Worm (Caenorhabditis elegans): Measurements from ENCODE around the gene snt-5.

- TF ChIP-seq ama-1 (optimal IDR thresholded peaks at IDR 0.05) = no peak
- no peak for TF ChIP-seq lin-11 (tag; optimal IDR thresholded peaks at IDR 0.05)
- no peak for TF ChIP-seq nhr-25 (tag; optimal IDR thresholded peaks at IDR 0.05)
- no peak for TF ChIP-seq lsy-2 (tag; optimal IDR thresholded peaks at IDR 0.05)
- TF ChIP-seq nhr-10 (tag; optimal IDR thresholded peaks at IDR 0.05) = no peak
- TF ChIP-seq zag-1 (tag; optimal IDR thresholded peaks at IDR 0.05) = no peak
- no peak for TF ChIP-seq gmeb-1 (tag; optimal IDR thresholded peaks at IDR 0.05)
- no peak for TF ChIP-seq nhr-77 (tag; optimal IDR thresholded peaks at IDR 0.05)
- TF ChIP-seq unc-39 (tag; optimal IDR thresholded peaks at IDR 0.05) = no peak
- TF ChIP-seq ztf-1 (GFP tag; conservative IDR thresholded peaks at IDR 0.05) = no peak
- no peak for TF ChIP-seq crh-2 (tag; optimal IDR thresholded peaks at IDR 0.05)
- TF ChIP-seq dmd-4 (tag; optimal IDR thresholded peaks at IDR 0.05) = no peak
- no peak for TF ChIP-seq nhr-6 (tag; optimal IDR thresholded peaks at IDR 0.05)
- TF ChIP-seq snpc-4 (tag; optimal IDR thresholded peaks at IDR 0.05) = no peak
These were observed 22.0 kb upstream of the snt-5 start for ce11 chrV:1433419-1433765.

Data from whole organism, L2 larva.